Fruit fly (Drosophila melanogaster) whole organism, embryonic: Measurements from ENCODE around the gene tst.
A peak's percentile ranks its signal among the peaks of the same experiment; 100 is the strongest.

Source experiments
- CG10462 ChIP-seq: fragments of 200-800 bp; sonication (Bioruptor generic); optimal IDR thresholded peaks from 2 replicates; lab custom pipeline; 2016; ENCODE audit warnings: missing biosample characterization, missing genetic modification characterization
- CG12104 ChIP-seq: fragments of 200-800 bp; sonication (Bioruptor generic); optimal IDR thresholded peaks from 3 replicates; lab custom pipeline; 2016; ENCODE audit warnings: missing biosample characterization, missing genetic modification characterization
- CG12769 ChIP-seq: fragments of 200-800 bp; sonication (Bioruptor generic); optimal IDR thresholded peaks from 2 replicates; lab custom pipeline; 2019; ENCODE audit warnings: missing biosample characterization, mild to moderate bottlenecking, missing genetic modification characterization, moderate library complexity
- CG15601 ChIP-seq: fragments of 200-800 bp; sonication (Bioruptor generic); optimal IDR thresholded peaks from 3 replicates; lab custom pipeline; 2019; ENCODE audit warnings: missing biosample characterization, mild to moderate bottlenecking, missing genetic modification characterization, moderate library complexity
- CG17612 ChIP-seq: fragments of 200-800 bp; sonication (Bioruptor generic); IDR thresholded peaks from 2 replicates; pipeline ENCODE4 v1.3.6; 2022; ENCODE audit warnings: missing biosample characterization, missing genetic modification characterization
- CG1832 ChIP-seq: fragments of 200-800 bp; sonication (Bioruptor generic); optimal IDR thresholded peaks from 2 replicates; lab custom pipeline; 2017; ENCODE audit warnings: missing biosample characterization, mild to moderate bottlenecking, missing genetic modification characterization, inconsistent platforms
- CG30403 ChIP-seq: fragments of 200-800 bp; sonication (Bioruptor generic); optimal IDR thresholded peaks from 3 replicates; lab custom pipeline; 2016; ENCODE audit warnings: missing biosample characterization, missing genetic modification characterization
- CG33213 ChIP-seq: fragments of 200-800 bp; sonication (Bioruptor generic); optimal IDR thresholded peaks from 3 replicates; lab custom pipeline; 2016; ENCODE audit warnings: missing biosample characterization, missing genetic modification characterization
- CG4854 ChIP-seq: fragments of 200-800 bp; sonication (Bioruptor generic); optimal IDR thresholded peaks from 2 replicates; lab custom pipeline; 2016; ENCODE audit warnings: missing biosample characterization, missing genetic modification characterization, inconsistent platforms
- CG6175 ChIP-seq: fragments of 200-800 bp; sonication (Bioruptor generic); IDR thresholded peaks from 3 replicates; pipeline ENCODE4 v1.3.6; 2022; ENCODE audit warnings: missing biosample characterization, missing genetic modification characterization
- CG9797 ChIP-seq: fragments of 200-800 bp; sonication (Bioruptor generic); optimal IDR thresholded peaks from 3 replicates; lab custom pipeline; 2018; ENCODE audit warnings: missing biosample characterization, mild to moderate bottlenecking, missing genetic modification characterization
- CG9932 ChIP-seq: fragments of 200-800 bp; sonication (Bioruptor generic); IDR thresholded peaks from 2 replicates; pipeline ENCODE4 v1.3.6; 2022; ENCODE audit warnings: missing biosample characterization, missing genetic modification characterization
- D ChIP-seq, 2 experiments: fragments of 200-800 bp in 1 of 2; fragments of >200 bp in 1 of 2; sonication (Bioruptor generic) in 1 of 2; optimal IDR thresholded peaks; 2 replicates in 1 of 2; 3 replicates in 1 of 2; lab custom pipeline; 2017; ENCODE audit warnings: mild to moderate bottlenecking in 1 of 2, missing biosample characterization in 1 of 2, missing genetic modification characterization in 1 of 2, missing genetic modification reagents in 1 of 2
- Drgx ChIP-seq: fragments of 200-800 bp; sonication (Bioruptor generic); IDR thresholded peaks from 2 replicates; pipeline ENCODE4 v1.3.6; 2022; ENCODE audit warnings: missing biosample characterization, missing genetic modification characterization
- Fer1 ChIP-seq: fragments of 200-800 bp; sonication (Bioruptor generic); optimal IDR thresholded peaks from 2 replicates; lab custom pipeline; 2017; ENCODE audit warnings: missing biosample characterization, mild to moderate bottlenecking, missing genetic modification characterization
- H15 ChIP-seq: fragments of 200-800 bp; sonication (Bioruptor generic); IDR thresholded peaks from 3 replicates; pipeline ENCODE4 v1.3.6; 2022; ENCODE audit warnings: missing biosample characterization, missing genetic modification characterization
- Hr39 ChIP-seq: fragments of >200 bp; optimal IDR thresholded peaks from 2 replicates; lab custom pipeline; 2017
- Kr ChIP-seq: fragments of 200-800 bp; sonication (Bioruptor generic); optimal IDR thresholded peaks from 2 replicates; lab custom pipeline; 2017; ENCODE audit warnings: missing biosample characterization, mild to moderate bottlenecking, missing genetic modification characterization
- MBD-R2 ChIP-seq: fragments of 200-800 bp; sonication (Bioruptor generic); IDR thresholded peaks from 2 replicates; pipeline ENCODE4 v1.3.6; 2022; ENCODE audit warnings: missing biosample characterization, missing genetic modification characterization
- Pdp1 ChIP-seq, 2 experiments: fragments of 200-800 bp; sonication (Bioruptor generic); optimal IDR thresholded peaks; 3 replicates each; lab custom pipeline; 2016; ENCODE audit warnings: missing biosample characterization in 2 of 2, missing genetic modification characterization in 2 of 2, mild to moderate bottlenecking in 1 of 2, moderate library complexity in 1 of 2
- Ptx1 ChIP-seq: fragments of 200-800 bp; sonication (Bioruptor generic); IDR thresholded peaks from 2 replicates; pipeline ENCODE4 v1.3.6; 2022; ENCODE audit warnings: missing biosample characterization, missing genetic modification characterization
- Stat92E ChIP-seq, 3 experiments: fragments of >200 bp in 2 of 3; fragments of 200-800 bp in 1 of 3; sonication (Bioruptor generic) in 1 of 3; optimal IDR thresholded peaks; 2 replicates each; lab custom pipeline; 2017 to 2019; ENCODE audit warnings: missing biosample characterization in 3 of 3, missing genetic modification characterization in 3 of 3, mild to moderate bottlenecking in 1 of 3, moderate library complexity in 1 of 3
- Usf ChIP-seq: fragments of 200-800 bp; sonication (Bioruptor generic); optimal IDR thresholded peaks from 2 replicates; lab custom pipeline; 2017; ENCODE audit warnings: missing genotype, missing biosample characterization, missing genetic modification characterization
- ato ChIP-seq: fragments of 200-800 bp; sonication (Bioruptor generic); IDR thresholded peaks from 2 replicates; pipeline ENCODE4 v1.3.6; 2022; ENCODE audit warnings: missing biosample characterization, missing genetic modification characterization; ENCODE audit not compliant: partially characterized antibody
- emc ChIP-seq: fragments of 200-800 bp; sonication (Bioruptor generic); optimal IDR thresholded peaks from 2 replicates; lab custom pipeline; 2016; ENCODE audit warnings: missing biosample characterization, missing genetic modification characterization
- fd102C ChIP-seq: fragments of 200-800 bp; sonication (Bioruptor generic); optimal IDR thresholded peaks from 2 replicates; lab custom pipeline; 2018; ENCODE audit warnings: missing biosample characterization, mild to moderate bottlenecking, missing genetic modification characterization, moderate library complexity
- ftz-f1 ChIP-seq: fragments of 200-800 bp; sonication (Bioruptor generic); optimal IDR thresholded peaks from 2 replicates; lab custom pipeline; 2016; ENCODE audit warnings: missing biosample characterization, missing genetic modification characterization
- gcm ChIP-seq: fragments of 200-800 bp; sonication (Bioruptor generic); optimal IDR thresholded peaks from 2 replicates; lab custom pipeline; 2019; ENCODE audit warnings: missing biosample characterization, mild to moderate bottlenecking, missing genetic modification characterization, moderate library complexity
- gfzf ChIP-seq: fragments of 200-800 bp; sonication (Bioruptor generic); optimal IDR thresholded peaks from 2 replicates; lab custom pipeline; 2016; ENCODE audit warnings: missing biosample characterization, mild to moderate bottlenecking, missing genetic modification characterization, moderate library complexity
- grau ChIP-seq: fragments of 200-800 bp; optimal IDR thresholded peaks from 3 replicates; lab custom pipeline; 2019; ENCODE audit warnings: missing biosample characterization, mild to moderate bottlenecking, missing genetic modification characterization, moderate library complexity
- hbn ChIP-seq: fragments of 200-800 bp; sonication (Bioruptor generic); IDR thresholded peaks from 2 replicates; pipeline ENCODE4 v1.3.6; 2022; ENCODE audit warnings: missing biosample characterization, missing genetic modification characterization; ENCODE audit not compliant: partially characterized antibody
- ken ChIP-seq: fragments of 200-800 bp; sonication (Bioruptor generic); IDR thresholded peaks from 3 replicates; pipeline ENCODE4 v1.3.6; 2022; ENCODE audit warnings: missing biosample characterization, missing genetic modification characterization
- kni ChIP-seq: fragments of 200-800 bp; sonication (Bioruptor generic); optimal IDR thresholded peaks from 3 replicates; lab custom pipeline; 2017; ENCODE audit warnings: mild to moderate bottlenecking, missing biosample characterization, missing genetic modification reagents, missing genetic modification characterization
- p53 ChIP-seq: fragments of 200-800 bp; sonication (Bioruptor generic); optimal IDR thresholded peaks from 2 replicates; lab custom pipeline; 2016; ENCODE audit warnings: missing biosample characterization, missing genetic modification characterization
- pho ChIP-seq: fragments of 200-800 bp; sonication (Bioruptor generic); optimal IDR thresholded peaks from 2 replicates; lab custom pipeline; 2016; ENCODE audit warnings: missing biosample characterization, missing genetic modification characterization
- sens ChIP-seq: fragments of 200-800 bp; sonication (Bioruptor generic); peaks from one replicate; lab custom pipeline; 2016; ENCODE audit warnings: missing biosample characterization, missing genetic modification characterization
- so ChIP-seq: fragments of 200-800 bp; sonication (Bioruptor generic); IDR thresholded peaks from 3 replicates; pipeline ENCODE4 v1.3.6; 2022; ENCODE audit warnings: missing biosample characterization, missing genetic modification characterization
- tll ChIP-seq, 2 experiments: fragments of 200-800 bp in 1 of 2; fragments of >200 bp in 1 of 2; sonication (Bioruptor generic) in 1 of 2; optimal IDR thresholded peaks; 2 replicates each; lab custom pipeline; 2017 to 2019; ENCODE audit warnings: missing biosample characterization in 2 of 2, missing genetic modification characterization in 2 of 2, mild to moderate bottlenecking in 1 of 2, moderate library complexity in 1 of 2
- vvl ChIP-seq: fragments of 200-800 bp; sonication (Bioruptor generic); IDR thresholded peaks from 2 replicates; pipeline ENCODE4 v1.3.6; 2022; ENCODE audit warnings: missing biosample characterization, missing genetic modification characterization
- wor ChIP-seq: fragments of 200-800 bp; sonication (Bioruptor generic); IDR thresholded peaks from 2 replicates; pipeline ENCODE4 v1.3.6; 2022; ENCODE audit warnings: missing biosample characterization, missing genetic modification characterization
- zen ChIP-seq: fragments of 200-800 bp; sonication (Bioruptor generic); optimal IDR thresholded peaks from 3 replicates; lab custom pipeline; 2018; ENCODE audit warnings: missing biosample characterization, mild to moderate bottlenecking, missing genetic modification characterization, moderate library complexity

Gene tst

DNA sequence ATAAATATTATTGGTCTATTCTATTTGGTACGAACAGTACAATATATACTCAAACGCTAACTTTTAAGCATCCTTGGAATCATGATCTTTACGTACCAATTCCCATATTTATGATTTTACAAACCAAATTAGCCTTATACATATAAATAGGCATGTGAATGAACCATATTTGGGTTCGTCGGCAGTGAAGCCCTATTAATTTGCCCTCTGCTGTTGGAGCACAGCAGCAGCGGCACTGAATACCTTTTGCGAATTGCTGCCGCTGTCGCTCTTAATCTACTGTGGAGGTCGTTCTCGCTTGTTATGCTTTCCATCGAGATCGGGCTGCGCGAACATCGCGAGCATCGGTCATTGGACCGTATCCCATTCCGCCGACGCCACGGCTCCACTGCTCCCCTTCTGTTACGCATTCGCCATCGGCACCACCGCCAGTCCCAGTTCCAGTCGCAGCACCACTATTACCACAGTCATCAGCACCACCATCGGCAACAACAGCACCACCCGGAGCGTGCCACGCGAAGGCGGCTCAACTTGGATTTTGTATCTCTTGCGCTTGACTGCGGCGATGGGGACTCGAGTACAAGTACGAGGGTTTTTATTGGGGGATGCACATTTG is 15.9 kb upstream of the tst start (continued):
- TF ChIP-seq CG15601 (tag; lab: Kevin White, UChicago): no peak
- TF ChIP-seq CG12104 (GFP tag; lab: Kevin White, UChicago): no peak
- no peak for TF ChIP-seq ato (GFP tag; lab: Robert Waterston, UW)
- TF ChIP-seq CG6175: peak; percentile 37; the same call in 1 of the 3 replicates
- TF ChIP-seq CG33213 (GFP tag; lab: Kevin White, UChicago): no peak
- TF ChIP-seq ftz-f1 (GFP tag; lab: Kevin White, UChicago): peak; percentile 29
- no peak for TF ChIP-seq CG30403 (GFP tag; lab: Kevin White, UChicago)
- no peak for TF ChIP-seq CG1832 (GFP tag; lab: Kevin White, UChicago)
- no peak for TF ChIP-seq hbn (GFP tag; lab: Robert Waterston, UW)
- peak; percentile 43; the same call in 1 of the 2 replicates for TF ChIP-seq vvl
- TF ChIP-seq Drgx (GFP tag; lab: Robert Waterston, UW): no peak
- TF ChIP-seq CG17612: 0 out of 2 replicates have a peak, but pooled peaks have one; percentile 6
- TF ChIP-seq zen: no peak
- no peak for TF ChIP-seq CG4854 (GFP tag; lab: Kevin White, UChicago)
- peak; percentile 65 for TF ChIP-seq sens (GFP tag; lab: Kevin White, UChicago)
- TF ChIP-seq H15: no peak
- TF ChIP-seq Hr39 (lab: Kevin White, UChicago): no peak
- no peak for TF ChIP-seq gfzf
- TF ChIP-seq pho: no peak
- TF ChIP-seq Pdp1 (GFP tag; optimal IDR thresholded peaks at IDR 0.05; lab: Kevin White, UChicago): peak in 1 of 2 experiments; percentile 20
- TF ChIP-seq Fer1: no peak
- 0 out of 3 replicates have a peak, but pooled peaks have one; percentile 4 for TF ChIP-seq ken (GFP tag; lab: Robert Waterston, UW)
- peak; percentile 43; the same call in 1 of the 2 replicates for TF ChIP-seq CG9932 (GFP tag; lab: Robert Waterston, UW)
- TF ChIP-seq CG9797: no peak
- TF ChIP-seq so (GFP tag; lab: Robert Waterston, UW): peak; percentile 50; the same call in 1 of the 3 replicates
- peak; percentile 27 for TF ChIP-seq grau (tag; lab: Kevin White, UChicago)
- no peak for TF ChIP-seq p53
- TF ChIP-seq Usf (GFP tag; lab: Kevin White, UChicago): no peak
- no peak for TF ChIP-seq fd102C (GFP tag; lab: Kevin White, UChicago)
- TF ChIP-seq D (optimal IDR thresholded peaks at IDR 0.05; lab: Kevin White, UChicago): no peak
- no peak for TF ChIP-seq D (GFP tag; optimal IDR thresholded peaks at IDR 0.05; lab: Kevin White, UChicago)
- peak; percentile 32; the same call in 1 of the 2 replicates for TF ChIP-seq Ptx1 (GFP tag; lab: Robert Waterston, UW)
- TF ChIP-seq MBD-R2 (GFP tag; lab: Robert Waterston, UW): 0 out of 2 replicates have a peak, but pooled peaks have one; percentile 5

DNA sequence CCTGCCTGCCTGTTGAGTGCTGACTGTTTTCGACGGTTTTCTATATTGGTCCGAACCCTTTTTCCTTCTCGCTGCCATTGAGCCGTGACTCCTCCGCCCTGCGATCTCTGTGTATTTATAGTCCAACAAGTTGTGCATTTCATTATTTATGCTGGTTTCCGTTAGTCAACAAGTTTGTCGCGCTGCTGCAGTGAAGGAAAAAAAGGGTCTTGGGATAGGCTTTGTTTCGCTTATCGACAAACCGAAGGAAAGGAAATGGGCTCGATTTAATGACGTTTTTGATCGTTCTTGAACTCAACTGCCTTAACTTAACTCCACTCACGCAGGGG is 14.9 kb upstream of the tst start:
- TF ChIP-seq p53 (no peak), Stat92E (GFP tag; optimal IDR thresholded peaks at IDR 0.05; lab: Kevin White, UChicago) (peak in 1 of 3 experiments; percentile 21), kni (GFP tag; lab: Kevin White, UChicago) (peak; percentile 53), CG10462 (no peak), CG12769 (tag; lab: Kevin White, UChicago) (no peak), emc (GFP tag; lab: Kevin White, UChicago) (no peak), tll (GFP tag; optimal IDR thresholded peaks at IDR 0.05; lab: Kevin White, UChicago) (peak in 1 of 2 experiments; percentile 82), gcm (GFP tag; lab: Kevin White, UChicago) (peak; percentile 18), Kr (GFP tag; lab: Kevin White, UChicago) (peak; percentile 75), wor (no peak)
- TF ChIP-seq, all 482 proteins: peak for 5
